Fruit fly (Drosophila melanogaster) whole organism, embryonic: ENCODE measurements around the gene CG9302.

Experiments
- ATbp ChIP-seq: fragments of 200-800 bp; sonication (Bioruptor generic); optimal IDR thresholded peaks from 2 replicates; lab custom pipeline; 2017; ENCODE audit warnings: missing biosample characterization, mild to moderate bottlenecking, missing genetic modification characterization, missing genetic modification reagents
- Aef1 ChIP-seq: fragments of 200-800 bp; sonication (Bioruptor generic); IDR thresholded peaks from 3 replicates; pipeline ENCODE4 v1.3.6; 2022; ENCODE audit warnings: missing biosample characterization, missing genetic modification characterization
- Asciz ChIP-seq: fragments of 200-800 bp; sonication (Bioruptor generic); optimal IDR thresholded peaks from 2 replicates; lab custom pipeline; 2017; ENCODE audit warnings: missing biosample characterization, mild to moderate bottlenecking, missing genetic modification characterization, missing genetic modification reagents
- CG11723 ChIP-seq: fragments of 200-800 bp; sonication (Bioruptor generic); optimal IDR thresholded peaks from 2 replicates; lab custom pipeline; 2017; ENCODE audit warnings: missing biosample characterization, mild to moderate bottlenecking, missing genetic modification characterization
- CG12299 ChIP-seq: fragments of 200-800 bp; sonication (Bioruptor generic); optimal IDR thresholded peaks from 2 replicates; lab custom pipeline; 2018; ENCODE audit warnings: missing biosample characterization, mild to moderate bottlenecking, missing genetic modification characterization
- CG12659 ChIP-seq: fragments of 200-800 bp; sonication (Bioruptor generic); optimal IDR thresholded peaks from 3 replicates; lab custom pipeline; 2017; ENCODE audit warnings: mild to moderate bottlenecking, missing biosample characterization, missing genetic modification reagents, missing genetic modification characterization
- CG15269 ChIP-seq: fragments of 200-800 bp; sonication (Bioruptor generic); optimal IDR thresholded peaks from 2 replicates; lab custom pipeline; 2018; ENCODE audit warnings: missing biosample characterization, mild to moderate bottlenecking, missing genetic modification characterization, moderate library complexity
- CG15601 ChIP-seq: fragments of 200-800 bp; sonication (Bioruptor generic); optimal IDR thresholded peaks from 3 replicates; lab custom pipeline; 2019; ENCODE audit warnings: missing biosample characterization, mild to moderate bottlenecking, missing genetic modification characterization, moderate library complexity
- CG17568 ChIP-seq: fragments of 200-800 bp; sonication (Bioruptor generic); optimal IDR thresholded peaks from 2 replicates; lab custom pipeline; 2018; ENCODE audit warnings: missing biosample characterization, mild to moderate bottlenecking, missing genetic modification characterization, moderate library complexity
- CG1792 ChIP-seq: fragments of 200-800 bp; sonication (Bioruptor generic); optimal IDR thresholded peaks from 2 replicates; lab custom pipeline; 2016; ENCODE audit warnings: missing biosample characterization, missing genetic modification characterization
- CG33557 ChIP-seq: fragments of 200-800 bp; sonication (Bioruptor generic); optimal IDR thresholded peaks from 2 replicates; lab custom pipeline; 2019; ENCODE audit warnings: missing biosample characterization, mild to moderate bottlenecking, missing genetic modification characterization, moderate library complexity
- CG3407 ChIP-seq: fragments of 200-800 bp; sonication (Bioruptor generic); optimal IDR thresholded peaks from 2 replicates; lab custom pipeline; 2018; ENCODE audit warnings: missing biosample characterization, mild to moderate bottlenecking, missing genetic modification characterization
- CG4282 ChIP-seq: fragments of 200-800 bp; sonication (Bioruptor generic); optimal IDR thresholded peaks from 2 replicates; lab custom pipeline; 2016; ENCODE audit warnings: missing biosample characterization, missing genetic modification characterization
- CG4730 ChIP-seq: fragments of 200-800 bp; sonication (Bioruptor generic); IDR thresholded peaks from 2 replicates; pipeline ENCODE4 v1.3.6; 2022; ENCODE audit warnings: missing biosample characterization, missing genetic modification characterization
- CG4820 ChIP-seq: fragments of 200-800 bp; sonication (Bioruptor generic); optimal IDR thresholded peaks from 3 replicates; lab custom pipeline; 2016; ENCODE audit warnings: missing biosample characterization, missing genetic modification characterization
- CG6175 ChIP-seq: fragments of 200-800 bp; sonication (Bioruptor generic); IDR thresholded peaks from 3 replicates; pipeline ENCODE4 v1.3.6; 2022; ENCODE audit warnings: missing biosample characterization, missing genetic modification characterization
- CG8089 ChIP-seq: fragments of 200-800 bp; sonication (Bioruptor generic); optimal IDR thresholded peaks from 3 replicates; lab custom pipeline; 2016; ENCODE audit warnings: missing biosample characterization, missing genetic modification characterization
- CG9876 ChIP-seq: fragments of 200-800 bp; sonication (Bioruptor generic); optimal IDR thresholded peaks from 2 replicates; lab custom pipeline; 2016; ENCODE audit warnings: missing biosample characterization, missing genetic modification characterization
- E2f2 ChIP-seq: fragments of 200-800 bp; sonication (Bioruptor generic); IDR thresholded peaks from 2 replicates; pipeline ENCODE4 v1.3.6; 2022; ENCODE audit warnings: missing biosample characterization, missing genetic modification characterization
- Ets97D ChIP-seq: fragments of 200-800 bp; sonication (Bioruptor generic); optimal IDR thresholded peaks from 3 replicates; lab custom pipeline; 2016; ENCODE audit warnings: missing biosample characterization, missing genetic modification characterization
- Hsf ChIP-seq: fragments of 200-800 bp; sonication (Bioruptor generic); optimal IDR thresholded peaks from 3 replicates; lab custom pipeline; 2016; ENCODE audit warnings: missing biosample characterization, missing genetic modification characterization
- NFAT ChIP-seq: fragments of 200-800 bp; sonication (Bioruptor generic); IDR thresholded peaks from 2 replicates; pipeline ENCODE4 v1.3.6; 2022; ENCODE audit warnings: missing biosample characterization, missing genetic modification characterization
- Neu2 ChIP-seq: fragments of 200-800 bp; sonication (Bioruptor generic); optimal IDR thresholded peaks from 3 replicates; lab custom pipeline; 2016; ENCODE audit warnings: missing biosample characterization, missing genetic modification characterization, borderline replicate concordance
- Ravus ChIP-seq: fragments of 200-800 bp; sonication (Bioruptor generic); IDR thresholded peaks from 2 replicates; pipeline ENCODE4 v1.3.6; 2022; ENCODE audit warnings: missing biosample characterization, missing genetic modification characterization
- Side ChIP-seq: fragments of 200-800 bp; sonication (Bioruptor generic); optimal IDR thresholded peaks from 2 replicates; lab custom pipeline; 2016; ENCODE audit warnings: missing biosample characterization, missing genetic modification characterization
- TFAM ChIP-seq: fragments of 200-800 bp; sonication (Bioruptor generic); optimal IDR thresholded peaks from 2 replicates; lab custom pipeline; 2017; ENCODE audit warnings: missing biosample characterization, missing genetic modification characterization, inconsistent platforms
- Usf ChIP-seq: fragments of 200-800 bp; sonication (Bioruptor generic); optimal IDR thresholded peaks from 2 replicates; lab custom pipeline; 2017; ENCODE audit warnings: missing genotype, missing biosample characterization, missing genetic modification characterization
- Xrp1 ChIP-seq: fragments of 200-800 bp; sonication (Bioruptor generic); IDR thresholded peaks from 2 replicates; pipeline ENCODE4 v1.3.6; 2022; ENCODE audit warnings: missing biosample characterization, missing genetic modification characterization
- ab ChIP-seq: fragments of 200-800 bp; sonication (Bioruptor generic); optimal IDR thresholded peaks from 2 replicates; lab custom pipeline; 2016; ENCODE audit warnings: missing biosample characterization, missing genetic modification characterization
- cad ChIP-seq: fragments of >200 bp; optimal IDR thresholded peaks from 2 replicates; lab custom pipeline; 2017; ENCODE audit warnings: missing biosample characterization, missing genetic modification characterization
- caup ChIP-seq: fragments of 200-800 bp; sonication (Bioruptor generic); optimal IDR thresholded peaks from 3 replicates; lab custom pipeline; 2017; ENCODE audit warnings: missing biosample characterization, mild to moderate bottlenecking, missing genetic modification characterization, moderate library complexity; ENCODE audit not compliant: severe bottlenecking
- cg ChIP-seq: fragments of 200-800 bp; sonication (Bioruptor generic); optimal IDR thresholded peaks from 3 replicates; lab custom pipeline; 2019; ENCODE audit warnings: missing biosample characterization, mild to moderate bottlenecking, missing genetic modification characterization, moderate library complexity
- croc ChIP-seq: fragments of 200-800 bp; sonication (Bioruptor generic); conservative IDR thresholded peaks from 3 replicates; pipeline ENCODE4 v1.3.6; 2022; ENCODE audit warnings: missing biosample characterization, missing genetic modification characterization
- da ChIP-seq: fragments of 200-800 bp; sonication (Bioruptor generic); optimal IDR thresholded peaks from 2 replicates; lab custom pipeline; 2016; ENCODE audit warnings: missing biosample characterization, missing genetic modification characterization
- dati ChIP-seq: fragments of 200-800 bp; sonication (Bioruptor generic); IDR thresholded peaks from 2 replicates; pipeline ENCODE4 v1.3.6; 2022; ENCODE audit warnings: missing biosample characterization, missing genetic modification characterization
- eyg ChIP-seq: fragments of 200-800 bp; sonication (Bioruptor generic); optimal IDR thresholded peaks from 3 replicates; lab custom pipeline; 2016; ENCODE audit warnings: missing biosample characterization, missing genetic modification characterization
- fd3F ChIP-seq: fragments of 200-800 bp; sonication (Bioruptor generic); optimal IDR thresholded peaks from 2 replicates; lab custom pipeline; 2018; ENCODE audit warnings: missing biosample characterization, mild to moderate bottlenecking, missing genetic modification characterization, moderate library complexity
- fru ChIP-seq: fragments of >200 bp; optimal IDR thresholded peaks from 2 replicates; lab custom pipeline; 2017
- grau ChIP-seq: fragments of 200-800 bp; optimal IDR thresholded peaks from 3 replicates; lab custom pipeline; 2019; ENCODE audit warnings: missing biosample characterization, mild to moderate bottlenecking, missing genetic modification characterization, moderate library complexity
- gt ChIP-seq: fragments of 200-800 bp; sonication (Bioruptor generic); IDR thresholded peaks from 2 replicates; pipeline ENCODE4 v1.3.6; 2022; ENCODE audit warnings: missing biosample characterization, missing genetic modification characterization
- jigr1 ChIP-seq: fragments of 200-800 bp; sonication (Bioruptor generic); IDR thresholded peaks from 3 replicates; pipeline ENCODE4 v1.3.6; 2022; ENCODE audit warnings: missing biosample characterization, missing genetic modification characterization
- nerfin-2 ChIP-seq: fragments of 200-800 bp; sonication (Bioruptor generic); IDR thresholded peaks from 2 replicates; pipeline ENCODE4 v1.3.6; 2022; ENCODE audit warnings: missing biosample characterization, missing genetic modification characterization; ENCODE audit not compliant: partially characterized antibody
- pita ChIP-seq: fragments of 200-800 bp; sonication (Bioruptor generic); optimal IDR thresholded peaks from 2 replicates; lab custom pipeline; 2017; ENCODE audit warnings: missing biosample characterization, mild to moderate bottlenecking, missing genetic modification characterization
- rib ChIP-seq: fragments of 200-800 bp; sonication (Bioruptor generic); IDR thresholded peaks from 2 replicates; pipeline ENCODE4 v1.3.6; 2022; ENCODE audit warnings: missing biosample characterization, missing genetic modification characterization
- schlank ChIP-seq: fragments of 200-800 bp; sonication (Bioruptor generic); optimal IDR thresholded peaks from 2 replicates; lab custom pipeline; 2018; ENCODE audit warnings: missing biosample characterization, mild to moderate bottlenecking, missing genetic modification characterization
- sima ChIP-seq: fragments of 200-800 bp; sonication (Bioruptor generic); optimal IDR thresholded peaks from 2 replicates; lab custom pipeline; 2016; ENCODE audit warnings: missing biosample characterization, missing genetic modification characterization
- sna ChIP-seq: fragments of 200-800 bp; sonication (Bioruptor generic); IDR thresholded peaks from 2 replicates; pipeline ENCODE4 v1.3.6; 2022; ENCODE audit warnings: missing biosample characterization, missing genetic modification characterization; ENCODE audit not compliant: partially characterized antibody
- toy ChIP-seq: fragments of 200-800 bp; sonication (Bioruptor generic); IDR thresholded peaks from 2 replicates; pipeline ENCODE4 v1.3.6; 2022; ENCODE audit warnings: missing biosample characterization, missing genetic modification characterization
- z ChIP-seq: fragments of 200-800 bp; sonication (Bioruptor generic); IDR thresholded peaks from 3 replicates; pipeline ENCODE4 v1.3.6; 2022; ENCODE audit warnings: missing biosample characterization, missing genetic modification characterization
- zen2 ChIP-seq: fragments of 200-800 bp; sonication (Bioruptor generic); IDR thresholded peaks from 3 replicates; pipeline ENCODE4 v1.3.6; 2022; ENCODE audit warnings: missing biosample characterization, missing genetic modification characterization; ENCODE audit not compliant: partially characterized antibody

Gene CG9302

DNA sequence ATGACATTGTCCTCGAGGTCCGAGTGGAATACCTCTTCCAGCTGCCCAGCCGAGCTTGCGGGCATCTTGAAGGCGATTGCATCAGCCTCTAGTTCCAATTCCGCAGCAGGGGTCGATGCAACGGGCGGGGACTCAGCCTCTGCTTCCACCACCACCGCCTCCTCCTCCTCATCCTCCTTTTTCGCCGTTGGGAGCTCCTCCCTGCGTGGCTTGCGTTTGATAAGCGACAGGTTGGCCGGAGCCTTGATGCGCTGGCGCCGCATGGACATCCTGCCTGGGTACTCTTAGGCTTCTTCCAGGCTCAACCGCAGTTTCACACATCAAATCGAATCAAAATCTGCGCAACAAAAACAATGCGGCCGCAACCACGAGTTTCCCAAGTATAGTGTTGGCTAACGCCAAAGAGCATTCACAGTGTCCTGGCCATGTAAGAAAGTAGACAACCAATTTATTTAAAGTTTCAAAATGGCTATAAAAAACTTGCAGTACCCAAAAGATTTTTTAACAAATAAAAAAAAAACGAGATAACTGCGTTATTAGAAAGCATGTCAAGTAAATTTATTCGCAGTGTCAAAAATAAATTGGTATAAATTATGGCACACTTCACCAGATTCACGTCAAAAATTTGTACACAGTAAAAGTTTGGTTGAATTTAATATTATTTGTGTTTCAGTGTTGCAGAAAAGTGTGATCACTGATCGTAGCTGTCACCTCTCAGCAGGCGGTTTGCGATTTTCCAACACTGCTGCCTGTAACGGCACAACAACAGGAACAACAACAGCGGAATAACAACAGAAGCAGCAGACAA, 4.7 kb downstream of the CG9302 start, which contains the start of the genes Bdp1 and CG6565 (continued):
- peak; percentile 97 for TF ChIP-seq Aef1
- TF ChIP-seq CG12659 (GFP tag; lab: Kevin White, UChicago): peak; percentile 98
- TF ChIP-seq Ets97D: peak; percentile 95
- peak; percentile 91 for TF ChIP-seq CG6175 (GFP tag; lab: Robert Waterston, UW)
- no peak for TF ChIP-seq sna
- peak; percentile 76 for TF ChIP-seq E2f2
- TF ChIP-seq fd3F (GFP tag; lab: Kevin White, UChicago): peak; percentile 95
- TF ChIP-seq CG11723: peak; percentile 94
- TF ChIP-seq CG3407: peak; percentile 94
- peak; percentile 97 for TF ChIP-seq CG4820
- TF ChIP-seq CG4730 (GFP tag; lab: Robert Waterston, UW): peak; percentile 94
- no peak for TF ChIP-seq cad
- TF ChIP-seq jigr1: peak; percentile 96
- peak; percentile 97 for TF ChIP-seq CG9876 (GFP tag; lab: Kevin White, UChicago)
- TF ChIP-seq CG12299 (tag; lab: Kevin White, UChicago): peak; percentile 92
- peak; percentile 95 for TF ChIP-seq caup (GFP tag; lab: Kevin White, UChicago)
- peak; percentile 96 for TF ChIP-seq Xrp1 (GFP tag; lab: Robert Waterston, UW)
- TF ChIP-seq croc (GFP tag; lab: Robert Waterston, UW): peak; percentile 95
- peak; percentile 95 for TF ChIP-seq eyg (GFP tag; lab: Kevin White, UChicago)
- TF ChIP-seq TFAM (GFP tag; lab: Kevin White, UChicago): peak; percentile 75
- peak; percentile 97 for TF ChIP-seq da (GFP tag; lab: Kevin White, UChicago)
- no peak for TF ChIP-seq cg (GFP tag; lab: Kevin White, UChicago)
- TF ChIP-seq ATbp (GFP tag; lab: Kevin White, UChicago): peak; percentile 91
- TF ChIP-seq CG4282: peak; percentile 99
- TF ChIP-seq NFAT (GFP tag; lab: Robert Waterston, UW): peak; percentile 90
- peak; percentile 98 for TF ChIP-seq Side (GFP tag; lab: Kevin White, UChicago)
- peak; percentile 91 for TF ChIP-seq sima (GFP tag; lab: Kevin White, UChicago)
- no peak for TF ChIP-seq nerfin-2
- peak; percentile 78 for TF ChIP-seq toy
- peak; percentile 81 for TF ChIP-seq gt (GFP tag; lab: Robert Waterston, UW)
- peak; percentile 97 for TF ChIP-seq CG1792 (GFP tag; lab: Kevin White, UChicago)
- peak; percentile 97 for TF ChIP-seq ab (GFP tag; lab: Kevin White, UChicago)
- TF ChIP-seq CG17568: no peak
- TF ChIP-seq CG15269 (tag; lab: Kevin White, UChicago): peak; percentile 96
- TF ChIP-seq pita (GFP tag; lab: Kevin White, UChicago): no peak
- peak; percentile 78 for TF ChIP-seq Ravus (GFP tag; lab: Robert Waterston, UW)
- no peak for TF ChIP-seq zen2 (GFP tag; lab: Robert Waterston, UW)
- peak; percentile 98 for TF ChIP-seq CG8089
- 0 out of 3 replicates have a peak, but pooled peaks have one; percentile 34 for TF ChIP-seq z (GFP tag; lab: Robert Waterston, UW)
- TF ChIP-seq Usf (GFP tag; lab: Kevin White, UChicago): peak; percentile 97
- peak; percentile 96 for TF ChIP-seq Neu2 (GFP tag; lab: Kevin White, UChicago)
- peak; percentile 96 for TF ChIP-seq rib (GFP tag; lab: Robert Waterston, UW)
- TF ChIP-seq Asciz (GFP tag; lab: Kevin White, UChicago): peak; percentile 93
- peak; percentile 99 for TF ChIP-seq Hsf (GFP tag; lab: Kevin White, UChicago)
- TF ChIP-seq CG15601 (tag; lab: Kevin White, UChicago): peak; percentile 93
- TF ChIP-seq dati (GFP tag; lab: Robert Waterston, UW): peak; percentile 60
- peak; percentile 88 for TF ChIP-seq schlank (tag; lab: Kevin White, UChicago)
- no peak for TF ChIP-seq fru
- TF ChIP-seq grau (tag; lab: Kevin White, UChicago): peak; percentile 95
- TF ChIP-seq CG33557: peak; percentile 96
